Fruit fly (Drosophila melanogaster) whole organism, pupa: ENCODE data around the gene CG7453.
A peak's percentile ranks its signal among the peaks of the same experiment; 100 is the strongest.

Experiments
- CG10348 ChIP-seq: fragments of 200-800 bp; sonication (Bioruptor generic); IDR thresholded peaks from 2 replicates; pipeline ENCODE4 v1.3.6; 2022; ENCODE audit warnings: missing biosample characterization, missing genetic modification characterization
- CG12605 ChIP-seq: fragments of 200-800 bp; sonication (Bioruptor generic); IDR thresholded peaks from 2 replicates; pipeline ENCODE4 v1.3.6; 2022; ENCODE audit warnings: missing biosample characterization, missing genetic modification characterization
- CG13204 ChIP-seq: fragments of 200-800 bp; sonication (Bioruptor generic); optimal IDR thresholded peaks from 2 replicates; lab custom pipeline; 2018; ENCODE audit warnings: missing biosample characterization, mild to moderate bottlenecking, missing genetic modification characterization, moderate library complexity
- CG14655 ChIP-seq: fragments of 200-800 bp; sonication (Bioruptor generic); optimal IDR thresholded peaks from 3 replicates; lab custom pipeline; 2017; ENCODE audit warnings: mild to moderate bottlenecking, missing biosample characterization, missing genetic modification reagents, missing genetic modification characterization
- CG15710 ChIP-seq: fragments of 200-800 bp; sonication (Bioruptor generic); optimal IDR thresholded peaks from 2 replicates; lab custom pipeline; 2018; ENCODE audit warnings: missing biosample characterization, mild to moderate bottlenecking, missing genetic modification characterization, moderate library complexity
- CG17806 ChIP-seq: fragments of 200-800 bp; sonication (Bioruptor generic); optimal IDR thresholded peaks from 2 replicates; lab custom pipeline; 2018; ENCODE audit warnings: missing biosample characterization, mild to moderate bottlenecking, missing genetic modification characterization, moderate library complexity
- CG32121 ChIP-seq: fragments of 200-800 bp; sonication (Bioruptor generic); IDR thresholded peaks from 2 replicates; pipeline ENCODE4 v1.3.6; 2022; ENCODE audit warnings: missing biosample characterization, missing genetic modification characterization
- CG34367 ChIP-seq: fragments of 200-800 bp; sonication (Bioruptor generic); optimal IDR thresholded peaks from 2 replicates; lab custom pipeline; 2018; ENCODE audit warnings: missing biosample characterization, mild to moderate bottlenecking, missing genetic modification characterization
- CG4496 ChIP-seq: fragments of 200-800 bp; sonication (Bioruptor generic); IDR thresholded peaks from 3 replicates; pipeline ENCODE4 v1.3.6; 2022; ENCODE audit warnings: missing biosample characterization, missing genetic modification characterization
- CG8159 ChIP-seq: fragments of 200-800 bp; sonication (Bioruptor generic); optimal IDR thresholded peaks from 3 replicates; lab custom pipeline; 2018; ENCODE audit warnings: missing biosample characterization, mild to moderate bottlenecking, missing genetic modification characterization, moderate library complexity
- CG8301 ChIP-seq: fragments of 200-800 bp; sonication (Bioruptor generic); optimal IDR thresholded peaks from 2 replicates; lab custom pipeline; 2018; ENCODE audit warnings: missing biosample characterization, mild to moderate bottlenecking, missing genetic modification characterization
- CG9948 ChIP-seq: fragments of 200-800 bp; sonication (Bioruptor generic); optimal IDR thresholded peaks from 2 replicates; lab custom pipeline; 2018; ENCODE audit warnings: missing biosample characterization, mild to moderate bottlenecking, missing genetic modification characterization, moderate library complexity
- D1 ChIP-seq: fragments of 200-800 bp; sonication (Bioruptor generic); optimal IDR thresholded peaks from 2 replicates; lab custom pipeline; 2018; ENCODE audit warnings: missing biosample characterization, mild to moderate bottlenecking, missing genetic modification characterization, moderate library complexity
- EcR ChIP-seq: fragments of 200-800 bp; sonication (Bioruptor generic); optimal IDR thresholded peaks from 3 replicates; lab custom pipeline; 2019; ENCODE audit warnings: missing biosample characterization, missing genetic modification characterization, mild to moderate bottlenecking, moderate library complexity, missing genetic modification reagents
- Ets98B ChIP-seq: fragments of 200-800 bp; sonication (Bioruptor generic); IDR thresholded peaks from 2 replicates; pipeline ENCODE4 v1.3.6; 2022; ENCODE audit warnings: missing biosample characterization, missing genetic modification characterization
- Pif1A ChIP-seq: fragments of 200-800 bp; sonication (Bioruptor generic); optimal IDR thresholded peaks from 3 replicates; lab custom pipeline; 2016; ENCODE audit warnings: missing biosample characterization, missing genetic modification characterization
- Pif1B ChIP-seq: fragments of 200-800 bp; sonication (Bioruptor generic); optimal IDR thresholded peaks from 3 replicates; lab custom pipeline; 2016; ENCODE audit warnings: missing biosample characterization, missing genetic modification characterization
- Snoo ChIP-seq: fragments of 200-800 bp; sonication (Bioruptor generic); optimal IDR thresholded peaks from 3 replicates; lab custom pipeline; 2017; ENCODE audit warnings: missing biosample characterization, mild to moderate bottlenecking, missing genetic modification characterization, inconsistent platforms
- fd96Ca ChIP-seq: fragments of 200-800 bp; sonication (Bioruptor generic); IDR thresholded peaks from 3 replicates; pipeline ENCODE4 v1.3.6; 2022; ENCODE audit warnings: missing biosample characterization, missing genetic modification characterization
- gl ChIP-seq: fragments of 200-800 bp; sonication (Bioruptor generic); optimal IDR thresholded peaks from 2 replicates; lab custom pipeline; 2018; ENCODE audit warnings: missing biosample characterization, mild to moderate bottlenecking, missing genetic modification characterization
- rn ChIP-seq: fragments of 200-800 bp; sonication (Bioruptor generic); IDR thresholded peaks from 2 replicates; pipeline ENCODE4 v1.3.6; 2022; ENCODE audit warnings: missing biosample characterization, missing genetic modification characterization

CG7453 gene

DNA sequence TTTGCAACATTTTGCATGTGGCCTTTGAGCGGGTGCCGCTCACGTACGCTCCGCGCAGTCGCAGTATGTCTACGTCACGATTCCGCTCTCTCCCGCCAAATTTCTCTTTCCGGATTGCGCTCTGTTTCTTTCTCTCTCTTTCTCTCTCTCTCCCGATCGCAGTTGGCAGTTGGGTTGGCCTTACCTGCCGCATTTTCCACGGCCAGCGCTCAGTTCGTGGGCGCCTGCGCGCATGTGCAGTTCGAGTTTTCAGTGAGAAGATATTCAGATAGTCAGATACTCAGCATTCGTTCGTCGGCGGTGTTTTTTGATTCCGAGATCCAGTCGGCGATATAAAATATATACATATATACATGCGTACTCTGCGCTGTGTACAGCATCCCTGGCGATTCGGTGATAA lies 40.4 kb downstream of the CG7453 start, which contains the start of gene CG7884:
CG7884 (plus strand) TSS at position 208 of the 400 bp plus-strand sequence.
- peak; percentile 53 for TF ChIP-seq Pif1B (GFP tag; lab: Kevin White, UChicago)
- 0 out of 2 replicates have a peak, but pooled peaks have one; percentile 9 for TF ChIP-seq CG12605 (GFP tag; lab: Robert Waterston, UW)
- TF ChIP-seq CG32121 (GFP tag; lab: Robert Waterston, UW) = no peak
- TF ChIP-seq CG34367 (tag; lab: Kevin White, UChicago) = no peak
- TF ChIP-seq rn (GFP tag; lab: Robert Waterston, UW) = no peak
- TF ChIP-seq CG17806 (tag; lab: Kevin White, UChicago) = no peak
- no peak for TF ChIP-seq Snoo (tag; lab: Kevin White, UChicago)
- peak; percentile 19 for TF ChIP-seq Pif1A (GFP tag; lab: Kevin White, UChicago)
- TF ChIP-seq EcR = peak; percentile 12
- no peak for TF ChIP-seq CG9948 (tag; lab: Kevin White, UChicago)
- TF ChIP-seq gl (tag; lab: Kevin White, UChicago) = no peak
- no peak for TF ChIP-seq CG8301 (tag; lab: Kevin White, UChicago)
- TF ChIP-seq CG4496 (GFP tag; lab: Robert Waterston, UW) = peak; percentile 69
- peak; percentile 64 for TF ChIP-seq CG13204 (GFP tag; lab: Kevin White, UChicago)
- TF ChIP-seq CG14655 (GFP tag; lab: Kevin White, UChicago) = no peak
- peak; percentile 22; the same call in 1 of the 2 replicates for TF ChIP-seq Ets98B (GFP tag; lab: Robert Waterston, UW)
- no peak; the same call in 2 of the 3 replicates for TF ChIP-seq fd96Ca (GFP tag; lab: Robert Waterston, UW)

dm6 chrX:19220963-19221572 lies 41.1 kb downstream of the CG7453 start:
- TF ChIP-seq CG14655 (GFP tag; lab: Kevin White, UChicago) (no peak), CG9948 (tag; lab: Kevin White, UChicago) (no peak), Snoo (tag; lab: Kevin White, UChicago) (no peak), rn (GFP tag; lab: Robert Waterston, UW) (no peak), CG13204 (GFP tag; lab: Kevin White, UChicago) (no peak), CG8159 (tag; lab: Kevin White, UChicago) (no peak), CG34367 (tag; lab: Kevin White, UChicago) (no peak), CG8301 (tag; lab: Kevin White, UChicago) (no peak), Pif1A (GFP tag; lab: Kevin White, UChicago) (no peak), EcR (no peak), D1 (tag; lab: Kevin White, UChicago) (no peak), CG10348 (GFP tag; lab: Robert Waterston, UW) (no peak), Pif1B (GFP tag; lab: Kevin White, UChicago) (no peak), CG17806 (tag; lab: Kevin White, UChicago) (no peak), gl (tag; lab: Kevin White, UChicago) (no peak)

dm6 chrX:19224580-19225303 lies 44.8 kb downstream of the CG7453 start:
- peak; percentile 60 for TF ChIP-seq CG15710 (tag; lab: Kevin White, UChicago)
- TF ChIP-seq CG17806 (tag; lab: Kevin White, UChicago) = peak; percentile 43
- TF ChIP-seq CG4496 (GFP tag; lab: Robert Waterston, UW) = no peak
- TF ChIP-seq Pif1B (GFP tag; lab: Kevin White, UChicago) = no peak
- TF ChIP-seq CG8159 (tag; lab: Kevin White, UChicago) = peak; percentile 81
- TF ChIP-seq Ets98B (GFP tag; lab: Robert Waterston, UW) = no peak; the same call in 1 of the 2 replicates
- TF ChIP-seq EcR = no peak
- peak; percentile 72 for TF ChIP-seq CG14655 (GFP tag; lab: Kevin White, UChicago)
- TF ChIP-seq CG34367 (tag; lab: Kevin White, UChicago) = peak; percentile 24
- no peak for TF ChIP-seq CG10348 (GFP tag; lab: Robert Waterston, UW)
- no peak for TF ChIP-seq CG12605 (GFP tag; lab: Robert Waterston, UW)
- TF ChIP-seq Snoo (tag; lab: Kevin White, UChicago) = peak; percentile 33
- TF ChIP-seq D1 (tag; lab: Kevin White, UChicago) = peak; percentile 32
- no peak for TF ChIP-seq rn (GFP tag; lab: Robert Waterston, UW)
- no peak for TF ChIP-seq fd96Ca (GFP tag; lab: Robert Waterston, UW)
- no peak for TF ChIP-seq CG32121 (GFP tag; lab: Robert Waterston, UW)
- TF ChIP-seq gl (tag; lab: Kevin White, UChicago) = no peak
- peak; percentile 74 for TF ChIP-seq CG9948 (tag; lab: Kevin White, UChicago)
- peak; percentile 47 for TF ChIP-seq CG8301 (tag; lab: Kevin White, UChicago)
- no peak for TF ChIP-seq Pif1A (GFP tag; lab: Kevin White, UChicago)
- TF ChIP-seq CG13204 (GFP tag; lab: Kevin White, UChicago) = no peak
- TF ChIP-seq, all 21 proteins: peak for 9

- TF ChIP-seq Ets98B (GFP tag; lab: Robert Waterston, UW) (no peak), Pif1B (GFP tag; lab: Kevin White, UChicago) (no peak), CG13204 (GFP tag; lab: Kevin White, UChicago) (peak; percentile 93), CG10348 (GFP tag; lab: Robert Waterston, UW) (0 out of 2 replicates have a peak, but pooled peaks have one; percentile 28), CG15710 (tag; lab: Kevin White, UChicago) (no peak), CG14655 (GFP tag; lab: Kevin White, UChicago) (no peak), CG32121 (GFP tag; lab: Robert Waterston, UW) (0 out of 2 replicates have a peak, but pooled peaks have one; percentile 12), CG4496 (GFP tag; lab: Robert Waterston, UW) (peak; percentile 74), CG9948 (tag; lab: Kevin White, UChicago) (no peak), EcR (peak; percentile 35)
Observed at dm6 chrX:19225304-19225640, 45.3 kb downstream of the CG7453 start.
